Fruit fly (Drosophila melanogaster) Kc167 (cell line): ENCODE results near the gene CG10237.

Experiments
- Myc ChIP-seq: fragments of >200 bp; optimal IDR thresholded peaks from 2 replicates; lab custom pipeline; 2017; ENCODE audit warnings: missing external identifiers
- Sin3A ChIP-seq: fragments of >200 bp; optimal IDR thresholded peaks from 2 replicates; lab custom pipeline; 2018; ENCODE audit warnings: missing external identifiers
- h ChIP-seq: fragments of >200 bp; optimal IDR thresholded peaks from 3 replicates; lab custom pipeline; 2018; ENCODE audit warnings: missing external identifiers
- insv ChIP-seq: fragments of >200 bp; optimal IDR thresholded peaks from 3 replicates; lab custom pipeline; 2018; ENCODE audit warnings: missing external identifiers
- psq ChIP-seq: fragments of >200 bp; optimal IDR thresholded peaks from 2 replicates; lab custom pipeline; 2017; ENCODE audit warnings: missing external identifiers
- ttk ChIP-seq: sonication (Bioruptor generic); optimal IDR thresholded peaks from 2 replicates; lab custom pipeline; 2017; ENCODE audit warnings: missing external identifiers

DNA sequence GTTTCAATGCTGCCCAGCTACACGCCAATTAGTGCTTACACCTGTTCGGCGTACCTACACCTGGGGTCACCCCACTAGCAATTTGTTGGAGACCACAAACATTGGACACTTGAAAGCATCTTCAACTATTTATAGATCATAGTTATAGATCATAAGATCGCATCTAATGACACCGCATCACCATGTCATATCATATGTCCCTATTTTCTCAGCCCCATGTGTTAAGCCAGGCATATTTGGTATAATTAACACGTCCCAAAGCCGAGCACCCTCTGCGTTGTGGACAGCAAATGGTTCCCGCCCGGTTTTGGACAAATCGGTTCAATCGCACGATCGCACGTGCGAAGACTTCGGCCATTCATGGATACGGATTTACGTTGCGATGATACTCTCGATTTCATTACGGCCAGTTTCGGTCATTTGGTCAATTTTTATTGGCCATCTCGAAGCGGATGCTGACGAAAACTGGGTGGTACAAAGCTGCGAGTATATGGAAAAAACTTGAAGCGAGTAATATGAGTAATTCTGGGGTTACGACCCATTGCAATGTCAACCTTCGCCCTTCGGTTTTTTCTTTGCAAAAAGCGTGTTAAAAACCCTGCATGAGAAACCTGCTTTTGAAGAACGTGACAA, 2.8 kb downstream of the CG10237 start:
- TF ChIP-seq Myc (lab: Kevin White, UChicago) (no peak), h (lab: Kevin White, UChicago) (no peak), ttk (lab: Kevin White, UChicago) (no peak), psq (lab: Kevin White, UChicago) (no peak), Sin3A (lab: Kevin White, UChicago) (no peak), insv (no peak)
